Fruit fly (Drosophila melanogaster) whole organism, wandering third instar larva: ENCODE measurements around the gene Ube3a.
A peak's percentile ranks its signal among the peaks of the same experiment; 100 is the strongest.

Experiments used
- Abd-B ChIP-seq: fragments of >200 bp; optimal IDR thresholded peaks from 2 replicates; lab custom pipeline; 2017; ENCODE audit warnings: missing biosample characterization, missing genetic modification characterization
- CG32264 ChIP-seq: fragments of 200-800 bp; sonication (Bioruptor generic); optimal IDR thresholded peaks from 2 replicates; lab custom pipeline; 2016; ENCODE audit warnings: missing biosample characterization, missing genetic modification characterization
- CG9705 ChIP-seq: fragments of 200-800 bp; sonication (Bioruptor generic); optimal IDR thresholded peaks from 2 replicates; lab custom pipeline; 2018; ENCODE audit warnings: missing biosample characterization, mild to moderate bottlenecking, missing genetic modification characterization
- CrebA ChIP-seq: fragments of 200-800 bp; sonication (Bioruptor generic); optimal IDR thresholded peaks from 2 replicates; lab custom pipeline; 2016; ENCODE audit warnings: missing biosample characterization, mild to moderate bottlenecking, missing genetic modification characterization, borderline replicate concordance
- Dfd ChIP-seq: fragments of >200 bp; optimal IDR thresholded peaks from 2 replicates; lab custom pipeline; 2017; ENCODE audit warnings: missing biosample characterization, missing genetic modification characterization
- Dif ChIP-seq: fragments of 200-275, 200-300 bp; sonication (Bioruptor generic); optimal IDR thresholded peaks from 2 replicates; lab custom pipeline; 2018; ENCODE audit warnings: missing biosample characterization, missing genetic modification characterization; ENCODE audit not compliant: partially characterized antibody
- GATAd ChIP-seq: sonication (Bioruptor generic); optimal IDR thresholded peaks from 2 replicates; lab custom pipeline; 2016; ENCODE audit warnings: missing biosample characterization, missing genetic modification characterization
- HLH106 ChIP-seq: fragments of 200-800 bp; optimal IDR thresholded peaks from 3 replicates; lab custom pipeline; 2019; ENCODE audit warnings: missing biosample characterization, mild to moderate bottlenecking, missing genetic modification characterization, moderate library complexity
- Hnf4 ChIP-seq: fragments of 200-800 bp; sonication (Bioruptor generic); optimal IDR thresholded peaks from 2 replicates; lab custom pipeline; 2016; ENCODE audit warnings: missing biosample characterization, mild to moderate bottlenecking, missing genetic modification characterization
- Hr78 ChIP-seq: fragments of >200 bp; optimal IDR thresholded peaks from 2 replicates; lab custom pipeline; 2017; ENCODE audit warnings: missing biosample characterization, missing genetic modification characterization
- Hr83 ChIP-seq: fragments of 200-300 bp; sonication (Bioruptor generic); optimal IDR thresholded peaks from 2 replicates; lab custom pipeline; 2016; ENCODE audit warnings: missing biosample characterization, mild to moderate bottlenecking, missing genetic modification characterization, moderate library complexity; ENCODE audit not compliant: poor library complexity, severe bottlenecking
- Jra ChIP-seq: sonication (Bioruptor generic); optimal IDR thresholded peaks from 2 replicates; lab custom pipeline; 2016; ENCODE audit warnings: missing biosample characterization, missing genetic modification characterization
- Mio ChIP-seq: sonication (Bioruptor generic); optimal IDR thresholded peaks from 2 replicates; lab custom pipeline; 2016; ENCODE audit warnings: missing biosample characterization, missing genetic modification characterization
- Myc ChIP-seq: fragments of >200 bp; optimal IDR thresholded peaks from 2 replicates; lab custom pipeline; 2017
- N ChIP-seq: fragments of >200 bp; optimal IDR thresholded peaks from 2 replicates; lab custom pipeline; 2018; ENCODE audit warnings: missing biosample characterization, missing external identifiers, missing genetic modification characterization
- OdsH ChIP-seq: fragments of 200-800 bp; sonication (Bioruptor generic); optimal IDR thresholded peaks from 2 replicates; lab custom pipeline; 2016; ENCODE audit warnings: missing biosample characterization, mild to moderate bottlenecking, missing genetic modification characterization
- Rel ChIP-seq, 2 experiments: fragments of 200-800 bp; sonication (Bioruptor generic) in 1 of 2; optimal IDR thresholded peaks; 2 replicates in 1 of 2; 3 replicates in 1 of 2; lab custom pipeline; 2016 to 2019; ENCODE audit warnings: mild to moderate bottlenecking in 2 of 2, missing biosample characterization in 2 of 2, missing genetic modification characterization in 2 of 2, moderate library complexity in 1 of 2
- Sp1 ChIP-seq: fragments of 200-800 bp; sonication (Bioruptor generic); optimal IDR thresholded peaks from 3 replicates; lab custom pipeline; 2019; ENCODE audit warnings: missing biosample characterization, mild to moderate bottlenecking, missing genetic modification characterization, moderate library complexity
- Vsx2 ChIP-seq: fragments of 200-300, 225-300 bp; sonication (Bioruptor generic); optimal IDR thresholded peaks from 2 replicates; lab custom pipeline; 2018; ENCODE audit warnings: missing biosample characterization, missing genetic modification characterization; ENCODE audit not compliant: partially characterized antibody
- br ChIP-seq: fragments of 200-800 bp; sonication (Bioruptor generic); optimal IDR thresholded peaks from 2 replicates; lab custom pipeline; 2016; ENCODE audit warnings: missing biosample characterization, missing genetic modification characterization
- brk ChIP-seq: fragments of 200-800 bp; sonication (Bioruptor generic); optimal IDR thresholded peaks from 2 replicates; lab custom pipeline; 2016; ENCODE audit warnings: missing biosample characterization, mild to moderate bottlenecking, missing genetic modification characterization
- dl ChIP-seq, 2 experiments: fragments of 175-275, 200-275 bp in 1 of 2; fragments of 200-275 bp in 1 of 2; sonication (Bioruptor generic); optimal IDR thresholded peaks; lab custom pipeline; 2018; ENCODE audit warnings: mild to moderate bottlenecking in 2 of 2, missing biosample characterization in 2 of 2, missing genetic modification characterization in 2 of 2, moderate library complexity in 2 of 2; ENCODE audit not compliant: partially characterized antibody in 2 of 2, insufficient read depth in 1 of 2
- dmrt93B ChIP-seq: fragments of 200-800 bp; sonication (Bioruptor generic); optimal IDR thresholded peaks from 2 replicates; lab custom pipeline; 2018; ENCODE audit warnings: missing biosample characterization, mild to moderate bottlenecking, missing genetic modification characterization
- dsf ChIP-seq: sonication (Bioruptor generic); optimal IDR thresholded peaks from 2 replicates; lab custom pipeline; 2016; ENCODE audit warnings: missing biosample characterization, missing genetic modification characterization, borderline replicate concordance
- ey ChIP-seq: fragments of 200-800 bp; sonication (Bioruptor generic); optimal IDR thresholded peaks from 2 replicates; lab custom pipeline; 2016; ENCODE audit warnings: missing biosample characterization, missing genetic modification characterization
- foxo ChIP-seq, 2 experiments: fragments of 200-800 bp; sonication (Bioruptor generic); optimal IDR thresholded peaks; 2 replicates in 1 of 2; 3 replicates in 1 of 2; lab custom pipeline; 2016 to 2017; ENCODE audit warnings: missing biosample characterization in 2 of 2, missing genetic modification characterization in 2 of 2
- fru ChIP-seq: fragments of 200-800 bp; sonication (Bioruptor generic); optimal IDR thresholded peaks from 3 replicates; lab custom pipeline; 2016; ENCODE audit warnings: missing biosample characterization, mild to moderate bottlenecking, missing genetic modification characterization
- h ChIP-seq: fragments of 200-800 bp; sonication (Bioruptor generic); optimal IDR thresholded peaks from 3 replicates; lab custom pipeline; 2016; ENCODE audit warnings: missing biosample characterization, mild to moderate bottlenecking, missing genetic modification characterization
- jim ChIP-seq: fragments of 175-275, 200-325 bp; sonication (Bioruptor generic); optimal IDR thresholded peaks from 2 replicates; lab custom pipeline; 2016; ENCODE audit warnings: missing biosample characterization, mild to moderate bottlenecking, missing genetic modification characterization
- lola ChIP-seq: fragments of >200 bp; optimal IDR thresholded peaks from 2 replicates; lab custom pipeline; 2017; ENCODE audit warnings: missing biosample characterization, missing genetic modification characterization
- pan ChIP-seq: fragments of >200 bp; optimal IDR thresholded peaks from 2 replicates; lab custom pipeline; 2017
- psq ChIP-seq: fragments of 200-800 bp; sonication (Bioruptor generic); optimal IDR thresholded peaks from 3 replicates; lab custom pipeline; 2017; ENCODE audit warnings: missing biosample characterization, mild to moderate bottlenecking, missing genetic modification characterization, moderate library complexity
- rgr ChIP-seq: fragments of 200-800 bp; sonication (Bioruptor generic); optimal IDR thresholded peaks from 3 replicates; lab custom pipeline; 2016; ENCODE audit warnings: missing biosample characterization, mild to moderate bottlenecking, missing genetic modification characterization
- sage ChIP-seq: fragments of 200-800 bp; sonication (Bioruptor generic); optimal IDR thresholded peaks from 2 replicates; lab custom pipeline; 2016; ENCODE audit warnings: missing biosample characterization, mild to moderate bottlenecking, missing genetic modification characterization
- sv ChIP-seq: fragments of 200-800 bp; sonication (Bioruptor generic); optimal IDR thresholded peaks from 3 replicates; lab custom pipeline; 2016; ENCODE audit warnings: missing biosample characterization, missing genetic modification characterization
- tai ChIP-seq: sonication (Bioruptor generic); optimal IDR thresholded peaks from 2 replicates; lab custom pipeline; 2016; ENCODE audit warnings: missing biosample characterization, missing genetic modification characterization
- usp ChIP-seq: fragments of >200 bp; optimal IDR thresholded peaks from 2 replicates; lab custom pipeline; 2017; ENCODE audit warnings: missing biosample characterization, missing genetic modification characterization
- woc ChIP-seq: sonication (Bioruptor generic); optimal IDR thresholded peaks from 2 replicates; lab custom pipeline; 2016; ENCODE audit warnings: missing biosample characterization, mild to moderate bottlenecking, missing genetic modification characterization

The Ube3a gene

dm6 chr3L:11215244-11216121 lies 5.1 kb upstream of the Ube3a start:
- TF ChIP-seq dmrt93B (GFP tag; lab: Kevin White, UChicago) (peak; percentile 83), sv (peak; percentile 89), GATAd (GFP tag; lab: Kevin White, UChicago) (no peak), dl (GFP tag; optimal IDR thresholded peaks at IDR 0.05; lab: Kevin White, UChicago; ENCODE audit: insufficient read depth in 1 of 2, partially characterized antibody in 2 of 2) (peak in 1 of 2 experiments; percentile 63), Abd-B (GFP tag; lab: Kevin White, UChicago) (no peak), brk (GFP tag; lab: Kevin White, UChicago) (peak; percentile 78), sage (GFP tag; lab: Kevin White, UChicago) (peak; percentile 88), Hr83 (GFP tag; lab: Kevin White, UChicago) (peak; percentile 90), Sp1 (peak; percentile 80), rgr (GFP tag; lab: Kevin White, UChicago) (peak; percentile 97), Dif (GFP tag; lab: Kevin White, UChicago) (peak; percentile 83), Hr78 (no peak), h (GFP tag; lab: Kevin White, UChicago) (peak; percentile 96), Jra (GFP tag; lab: Kevin White, UChicago) (peak; percentile 84), Dfd (GFP tag; lab: Kevin White, UChicago) (no peak), jim (GFP tag; lab: Kevin White, UChicago) (peak; percentile 52), foxo (GFP tag; optimal IDR thresholded peaks at IDR 0.05; lab: Kevin White, UChicago) (peak; percentile 89 to 97), ey (GFP tag; lab: Kevin White, UChicago) (peak; percentile 96), tai (GFP tag; lab: Kevin White, UChicago) (no peak), psq (GFP tag; lab: Kevin White, UChicago) (peak; percentile 87), CG32264 (GFP tag; lab: Kevin White, UChicago) (peak; percentile 92), CG9705 (GFP tag; lab: Kevin White, UChicago) (peak; percentile 53), Vsx2 (GFP tag; lab: Kevin White, UChicago) (peak; percentile 88), lola (GFP tag; lab: Kevin White, UChicago) (no peak), dsf (peak; percentile 68), fru (GFP tag; lab: Kevin White, UChicago) (peak; percentile 95), Myc (lab: Kevin White, UChicago) (peak; percentile 100), Mio (GFP tag; lab: Kevin White, UChicago) (peak; percentile 76), HLH106 (tag; lab: Kevin White, UChicago) (peak; percentile 92), pan (lab: Kevin White, UChicago) (no peak), Rel (GFP tag; optimal IDR thresholded peaks at IDR 0.05; lab: Kevin White, UChicago) (peak; percentile 90), Rel (tag; optimal IDR thresholded peaks at IDR 0.05; lab: Kevin White, UChicago) (peak; percentile 45), br (GFP tag; lab: Kevin White, UChicago) (peak; percentile 96), Hnf4 (GFP tag; lab: Kevin White, UChicago) (peak; percentile 94), N (GFP tag; lab: Kevin White, UChicago) (no peak), usp (no peak), CrebA (no peak), woc (GFP tag; lab: Kevin White, UChicago) (peak; percentile 93), OdsH (GFP tag; lab: Kevin White, UChicago) (peak; percentile 92)
